Worm (Caenorhabditis elegans): ENCODE data around the gene T09F3.4.

- TF ChIP-seq ama-1 (optimal IDR thresholded peaks at IDR 0.05) (no peak), hmg-4 (GFP tag; optimal IDR thresholded peaks at IDR 0.05) (no peak), hmbx-1 (tag; optimal IDR thresholded peaks at IDR 0.05) (no peak), ceh-36 (tag; optimal IDR thresholded peaks at IDR 0.05) (no peak), pes-1 (GFP tag; IDR thresholded peaks at IDR 0.05) (no peak), flt-1 (GFP tag; IDR thresholded peaks at IDR 0.05) (no peak), tra-4 (tag; optimal IDR thresholded peaks at IDR 0.05) (no peak), scrt-1 (GFP tag; IDR thresholded peaks at IDR 0.05) (no peak), ets-7 (tag; optimal IDR thresholded peaks at IDR 0.05) (no peak), tbx-11 (GFP tag; IDR thresholded peaks at IDR 0.05) (no peak), sea-1 (GFP tag; conservative IDR thresholded peaks at IDR 0.05) (no peak), ceh-13 (GFP tag; optimal IDR thresholded peaks at IDR 0.05) (no peak), B0310.2 (tag; optimal IDR thresholded peaks at IDR 0.05) (no peak), hnd-1 (tag; optimal IDR thresholded peaks at IDR 0.05) (no peak)
Observed at ce11 chrII:10390250-10390821, 5.2 kb upstream of the T09F3.4 start.

Data from whole organism, early embryonic.